Worm (Caenorhabditis elegans) whole organism, L4 larva: ENCODE results near the gene F42C5.4.

Experiments used
- aly-2 ChIP-seq: sonication (generic microtip); optimal IDR thresholded peaks from 2 replicates; lab custom pipeline; 2018; ENCODE audit warnings: missing biosample characterization, missing genetic modification characterization
- ceh-82 ChIP-seq: sonication (generic microtip); optimal IDR thresholded peaks from 2 replicates; lab custom pipeline; 2017; ENCODE audit warnings: missing biosample characterization, missing genetic modification characterization
- ces-1 ChIP-seq: fragments of 150-350 bp; sonication (generic microtip); optimal IDR thresholded peaks from 4 replicates; lab custom pipeline; 2014; ENCODE audit warnings: missing biosample characterization, missing genetic modification reagents, missing genetic modification characterization
- daf-12 ChIP-seq: fragments of 150-350 bp; optimal IDR thresholded peaks from 2 replicates; lab custom pipeline; 2014; ENCODE audit warnings: missing biosample characterization, missing genetic modification reagents, missing genetic modification characterization
- hlh-11 ChIP-seq: fragments of 200-800 bp; sonication (Bioruptor generic); optimal IDR thresholded peaks from 2 replicates; lab custom pipeline; 2018; ENCODE audit warnings: mild to moderate bottlenecking, missing genetic modification characterization, missing compliant biosample characterization
- lsy-2 ChIP-seq, 2 experiments: fragments of 150-350 bp in 1 of 2; sonication (generic microtip) in 1 of 2; optimal IDR thresholded peaks; 2 replicates each; lab custom pipeline; 2014 to 2017; ENCODE audit warnings: missing biosample characterization in 2 of 2, missing genetic modification characterization in 2 of 2
- php-3 ChIP-seq: fragments of 200-800 bp; sonication (Bioruptor generic); IDR thresholded peaks from 2 replicates; pipeline ENCODE4 v1.3.6; 2022; ENCODE audit warnings: missing genetic modification reagents, missing genetic modification characterization, missing compliant biosample characterization
- pqm-1 ChIP-seq: sonication (generic microtip); optimal IDR thresholded peaks from 2 replicates; lab custom pipeline; 2017; ENCODE audit warnings: missing biosample characterization, missing genetic modification characterization

- TF ChIP-seq lsy-2 (tag; optimal IDR thresholded peaks at IDR 0.05; lab: Kevin White, UChicago) (no peak), aly-2 (tag; lab: Kevin White, UChicago) (no peak), ces-1 (GFP tag; lab: Kevin White, UChicago) (no peak), ceh-82 (tag; lab: Kevin White, UChicago) (no peak), daf-12 (tag; lab: Kevin White, UChicago) (no peak), pqm-1 (no peak), php-3 (no peak), hlh-11 (tag; lab: Kevin White, UChicago) (no peak)
Observed at ce11 chrIV:7310842-7311241, 18.9 kb upstream of the F42C5.4 start.
